Worm (Caenorhabditis elegans) whole organism, L2 larva: ENCODE data around the gene K11D9.3.
"Not testable (repeated sequence)": the region's sequence is repeated elsewhere in the genome, so short reads cannot be mapped to it uniquely, and the experiment has no call there.

ENCODE experiments used
- F13H6.1 ChIP-seq: sonication (generic microtip); optimal IDR thresholded peaks from 2 replicates; lab custom pipeline; 2016; ENCODE audit warnings: missing genetic modification characterization, missing compliant biosample characterization
- R02D3.7 ChIP-seq: fragments of 150-350 bp; optimal IDR thresholded peaks from 2 replicates; lab custom pipeline; 2014; ENCODE audit warnings: missing biosample characterization, missing genetic modification characterization
- Y55F3AM.14 ChIP-seq: fragments of 200-800 bp; sonication (Bioruptor generic); optimal IDR thresholded peaks from 2 replicates; lab custom pipeline; 2018; ENCODE audit warnings: mild to moderate bottlenecking, missing genetic modification characterization, missing compliant biosample characterization
- ZK546.5 ChIP-seq: sonication (generic microtip); optimal IDR thresholded peaks from 2 replicates; lab custom pipeline; 2017; ENCODE audit warnings: missing biosample characterization, missing genetic modification characterization
- alr-1 ChIP-seq: fragments of 150-350 bp; optimal IDR thresholded peaks from 2 replicates; lab custom pipeline; 2014; ENCODE audit warnings: missing biosample characterization, missing genetic modification characterization
- aly-2 ChIP-seq: fragments of 150-350 bp; optimal IDR thresholded peaks from 2 replicates; lab custom pipeline; 2014; ENCODE audit warnings: missing biosample characterization, missing genetic modification characterization
- blmp-1 ChIP-seq: sonication (generic microtip); optimal IDR thresholded peaks from 2 replicates; lab custom pipeline; 2017; ENCODE audit warnings: missing genetic modification characterization, mild to moderate bottlenecking, missing compliant biosample characterization, antibody characterized with exemption, moderate library complexity; ENCODE audit not compliant: insufficient read depth
- ceh-82 ChIP-seq: fragments of 150-350 bp; optimal IDR thresholded peaks from 2 replicates; lab custom pipeline; 2014; ENCODE audit warnings: missing biosample characterization, missing genetic modification characterization
- egl-27 ChIP-seq: sonication (generic microtip); optimal IDR thresholded peaks from 3 replicates; lab custom pipeline; 2017; ENCODE audit warnings: missing biosample characterization, missing genetic modification reagents, missing genetic modification characterization
- elt-1 ChIP-seq: fragments of 150-350 bp; optimal IDR thresholded peaks from 2 replicates; lab custom pipeline; 2014; ENCODE audit warnings: missing biosample characterization, missing genetic modification characterization
- elt-3 ChIP-seq: sonication (generic microtip); optimal IDR thresholded peaks from 2 replicates; lab custom pipeline; 2017; ENCODE audit warnings: missing biosample characterization, missing genetic modification characterization
- gmeb-1 ChIP-seq: fragments of 150-350 bp; optimal IDR thresholded peaks from 2 replicates; lab custom pipeline; 2014; ENCODE audit warnings: missing biosample characterization, missing genetic modification characterization
- lin-11 ChIP-seq: fragments of 150-350 bp; sonication (generic microtip); optimal IDR thresholded peaks from 2 replicates; lab custom pipeline; 2014; ENCODE audit warnings: missing biosample characterization, missing genetic modification characterization, inconsistent platforms, mixed read lengths
- lin-39 ChIP-seq: fragments of 150-350 bp; optimal IDR thresholded peaks from 2 replicates; lab custom pipeline; 2014; ENCODE audit warnings: missing biosample characterization, missing genetic modification reagents, missing genetic modification characterization
- mab-5 ChIP-seq: fragments of 150-350 bp; optimal IDR thresholded peaks from 2 replicates; lab custom pipeline; 2014; ENCODE audit warnings: missing biosample characterization, missing genetic modification characterization
- mbf-1 ChIP-seq: sonication (generic microtip); optimal IDR thresholded peaks from 2 replicates; lab custom pipeline; 2017; ENCODE audit warnings: missing biosample characterization, missing genetic modification characterization
- mdl-1 ChIP-seq, 2 experiments: fragments of 150-350 bp in 1 of 2; sonication (generic microtip) in 1 of 2; optimal IDR thresholded peaks; 2 replicates each; lab custom pipeline; 2017; ENCODE audit warnings: missing biosample characterization in 2 of 2, missing genetic modification characterization in 2 of 2
- nhr-10 ChIP-seq: sonication (generic microtip); optimal IDR thresholded peaks from 2 replicates; lab custom pipeline; 2017; ENCODE audit warnings: missing biosample characterization, missing genetic modification characterization
- nhr-11 ChIP-seq: fragments of 150-350 bp; optimal IDR thresholded peaks from 2 replicates; lab custom pipeline; 2014; ENCODE audit warnings: missing biosample characterization, missing genetic modification characterization
- nhr-12 ChIP-seq: fragments of 150-350 bp; optimal IDR thresholded peaks from 2 replicates; lab custom pipeline; 2014; ENCODE audit warnings: missing biosample characterization, missing genetic modification characterization
- nhr-129 ChIP-seq: fragments of 150-350 bp; optimal IDR thresholded peaks from 2 replicates; lab custom pipeline; 2014; ENCODE audit warnings: missing biosample characterization, missing genetic modification characterization
- nhr-23 ChIP-seq: fragments of 150-350 bp; optimal IDR thresholded peaks from 2 replicates; lab custom pipeline; 2014; ENCODE audit warnings: missing biosample characterization, missing genetic modification reagents, missing genetic modification characterization
- nhr-6 ChIP-seq: fragments of 150-350 bp; optimal IDR thresholded peaks from 2 replicates; lab custom pipeline; 2014; ENCODE audit warnings: missing biosample characterization, missing genetic modification characterization
- sem-4 ChIP-seq: fragments of 150-350 bp; optimal IDR thresholded peaks from 2 replicates; lab custom pipeline; 2014; ENCODE audit warnings: missing biosample characterization, missing genetic modification reagents, missing genetic modification characterization
- skn-1 ChIP-seq: sonication (generic microtip); optimal IDR thresholded peaks from 2 replicates; lab custom pipeline; 2017; ENCODE audit warnings: missing biosample characterization, missing genetic modification characterization
- sma-3 ChIP-seq: sonication (generic microtip); optimal IDR thresholded peaks from 2 replicates; lab custom pipeline; 2016; ENCODE audit warnings: missing genetic modification reagents, missing genetic modification characterization, missing compliant biosample characterization
- sma-9 ChIP-seq, 2 experiments: fragments of 150-350 bp in 1 of 2; sonication (generic microtip) in 1 of 2; optimal IDR thresholded peaks; 2 replicates each; lab custom pipeline; 2014 to 2016; ENCODE audit warnings: missing genetic modification characterization in 2 of 2, mild to moderate bottlenecking in 1 of 2, missing biosample characterization in 1 of 2, missing compliant biosample characterization in 1 of 2, missing genetic modification reagents in 1 of 2, moderate library complexity in 1 of 2
- snpc-4 ChIP-seq: fragments of 150-350 bp; optimal IDR thresholded peaks from 2 replicates; lab custom pipeline; 2014; ENCODE audit warnings: missing biosample characterization, missing genetic modification characterization
- unc-62 ChIP-seq: fragments of 150-350 bp; optimal IDR thresholded peaks from 2 replicates; lab custom pipeline; 2014; ENCODE audit warnings: missing biosample characterization, missing genetic modification reagents, missing genetic modification characterization
- zag-1 ChIP-seq: fragments of 150-350 bp; optimal IDR thresholded peaks from 2 replicates; lab custom pipeline; 2014; ENCODE audit warnings: missing biosample characterization, missing genetic modification characterization
- ztf-1 ChIP-seq: fragments of 200-800 bp; sonication (Bioruptor generic); conservative IDR thresholded peaks from 2 replicates; pipeline ENCODE4 v1.3.6; 2022; ENCODE audit warnings: missing genetic modification characterization, missing compliant biosample characterization
- ztf-11 ChIP-seq: sonication (generic microtip); optimal IDR thresholded peaks from 2 replicates; lab custom pipeline; 2017; ENCODE audit warnings: missing biosample characterization, missing genetic modification characterization
- ztf-4 ChIP-seq: fragments of 150-350 bp; optimal IDR thresholded peaks from 2 replicates; lab custom pipeline; 2014; ENCODE audit warnings: missing biosample characterization, missing genetic modification characterization

Gene K11D9.3

DNA sequence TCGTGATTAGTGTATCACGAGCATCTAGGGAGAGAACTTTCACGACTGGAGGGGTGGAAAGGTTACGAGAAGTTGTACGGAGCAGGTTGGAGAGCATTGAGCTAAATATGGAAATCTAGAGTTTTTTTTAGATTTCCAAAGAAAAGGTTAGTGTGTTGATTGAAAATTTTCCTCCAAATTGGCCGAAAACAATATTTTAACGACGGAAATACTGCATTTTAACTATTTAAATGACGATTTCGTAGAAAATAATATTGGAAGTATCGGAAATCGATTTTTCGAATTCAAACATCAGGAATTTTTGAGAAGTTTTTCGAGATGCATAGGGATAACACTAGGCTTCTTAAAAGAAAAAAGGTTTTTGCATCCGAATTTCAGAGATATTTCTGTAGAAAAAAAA is 43.6 kb downstream of the K11D9.3 start, which contains the start of gene K01G5.10:
Gene K01G5.10, minus strand, starts transcription at position 101 of the 400 bp plus-strand sequence.
- TF ChIP-seq sma-3 (GFP tag; lab: Kevin White, UChicago) (no peak), nhr-10 (tag; lab: Kevin White, UChicago) (no peak), lin-39 (tag; lab: Kevin White, UChicago) (no peak), ZK546.5 (tag; lab: Kevin White, UChicago) (no peak), elt-3 (no peak), blmp-1 (tag; lab: Kevin White, UChicago) (no peak), mab-5 (tag; lab: Kevin White, UChicago) (no peak), Y55F3AM.14 (GFP tag; lab: Kevin White, UChicago) (no peak), ztf-4 (tag; lab: Kevin White, UChicago) (no peak), R02D3.7 (tag; lab: Kevin White, UChicago) (no peak), snpc-4 (tag; lab: Kevin White, UChicago) (no peak), F13H6.1 (tag; lab: Kevin White, UChicago) (no peak), lin-11 (tag; lab: Kevin White, UChicago) (no peak), alr-1 (tag; lab: Kevin White, UChicago) (no peak), ceh-82 (no peak)

DNA sequence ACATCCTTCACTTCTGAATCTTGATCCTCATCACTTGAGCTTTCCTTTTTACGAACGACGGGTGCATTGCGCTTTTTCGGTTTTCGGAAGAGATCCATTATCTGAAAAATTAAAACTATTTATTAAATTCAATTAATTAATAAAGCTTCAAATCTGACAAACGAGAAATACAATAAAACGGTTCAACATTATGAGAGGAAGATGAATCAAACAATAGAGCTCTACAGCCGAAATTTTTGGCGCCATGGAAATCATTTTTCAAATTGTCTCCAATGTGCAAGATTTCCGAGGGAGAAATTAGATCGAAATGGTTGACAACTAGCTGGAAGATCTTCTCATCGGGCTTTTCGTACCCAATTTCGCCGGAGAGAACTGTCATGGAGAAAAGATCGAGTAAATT is 44.5 kb downstream of the K11D9.3 start, which contains the start of gene rnf-113:
Gene rnf-113, minus strand, starts transcription at position 101 of the 400 bp plus-strand sequence.
- TF ChIP-seq ztf-11 (no peak), ztf-4 (tag; lab: Kevin White, UChicago) (no peak), lin-11 (tag; lab: Kevin White, UChicago) (no peak), snpc-4 (tag; lab: Kevin White, UChicago) (no peak), egl-27 (no peak), nhr-12 (tag; lab: Kevin White, UChicago) (no peak), blmp-1 (tag; lab: Kevin White, UChicago) (no peak), zag-1 (tag; lab: Kevin White, UChicago) (no peak), sma-9 (GFP tag; optimal IDR thresholded peaks at IDR 0.05; lab: Kevin White, UChicago) (no peak), sma-9 (tag; optimal IDR thresholded peaks at IDR 0.05; lab: Kevin White, UChicago) (no peak), nhr-6 (tag; lab: Kevin White, UChicago) (no peak)
- TF ChIP-seq, all 48 proteins: peak for 0

DNA sequence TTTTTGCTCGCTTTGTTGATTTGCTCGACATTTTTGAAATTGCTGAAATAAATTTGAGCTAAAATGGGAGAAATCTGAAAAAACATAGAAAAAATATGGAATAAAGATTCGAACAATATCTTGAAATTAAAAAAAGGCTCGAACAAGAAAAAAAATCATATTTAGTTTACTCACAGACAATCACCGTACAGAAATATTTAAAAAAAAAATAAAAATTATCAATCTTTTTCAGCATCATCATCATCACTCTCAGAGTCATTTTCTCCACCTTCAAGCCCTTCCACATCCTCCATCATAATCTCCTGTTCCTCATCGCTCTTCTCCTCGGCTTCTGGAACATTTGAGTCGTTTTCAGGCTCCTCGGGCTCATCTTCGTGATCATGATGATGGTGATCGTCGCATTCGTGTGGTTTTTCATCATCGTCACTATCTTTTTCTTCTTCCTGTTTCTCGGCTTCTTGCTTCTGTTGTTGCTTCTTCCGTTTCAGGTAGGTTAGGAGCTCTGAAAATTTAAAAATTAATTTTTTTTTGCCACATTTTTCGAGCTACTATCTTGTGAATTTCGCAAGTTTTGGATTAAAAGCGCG is 46.4 kb downstream of the K11D9.3 start, which contains the start of gene hpl-2:
Gene hpl-2, minus strand, starts transcription at position 51 of the 587 bp plus-strand sequence.
- no peak for TF ChIP-seq mbf-1
- TF ChIP-seq sem-4 (tag; lab: Kevin White, UChicago): no peak
- no peak for TF ChIP-seq lin-39 (tag; lab: Kevin White, UChicago)
- no peak for TF ChIP-seq nhr-23 (tag; lab: Kevin White, UChicago)
- TF ChIP-seq nhr-11 (tag; lab: Kevin White, UChicago): no peak
- TF ChIP-seq nhr-6 (tag; lab: Kevin White, UChicago): no peak
- no peak for TF ChIP-seq alr-1 (tag; lab: Kevin White, UChicago)
- no peak for TF ChIP-seq aly-2
- no peak for TF ChIP-seq elt-1
- TF ChIP-seq mdl-1 (tag; optimal IDR thresholded peaks at IDR 0.05; lab: Kevin White, UChicago): no peak
- no peak for TF ChIP-seq unc-62 (GFP tag; lab: Kevin White, UChicago)
- no peak for TF ChIP-seq ztf-11
- no peak for TF ChIP-seq sma-9 (GFP tag; optimal IDR thresholded peaks at IDR 0.05; lab: Kevin White, UChicago)
- TF ChIP-seq sma-9 (tag; optimal IDR thresholded peaks at IDR 0.05; lab: Kevin White, UChicago): no peak
- no peak for TF ChIP-seq nhr-129 (tag; lab: Kevin White, UChicago)
- TF ChIP-seq F13H6.1 (tag; lab: Kevin White, UChicago): no peak
- TF ChIP-seq ceh-82: no peak
- TF ChIP-seq snpc-4 (tag; lab: Kevin White, UChicago): no peak
- TF ChIP-seq skn-1 (tag; lab: Kevin White, UChicago): no peak

DNA sequence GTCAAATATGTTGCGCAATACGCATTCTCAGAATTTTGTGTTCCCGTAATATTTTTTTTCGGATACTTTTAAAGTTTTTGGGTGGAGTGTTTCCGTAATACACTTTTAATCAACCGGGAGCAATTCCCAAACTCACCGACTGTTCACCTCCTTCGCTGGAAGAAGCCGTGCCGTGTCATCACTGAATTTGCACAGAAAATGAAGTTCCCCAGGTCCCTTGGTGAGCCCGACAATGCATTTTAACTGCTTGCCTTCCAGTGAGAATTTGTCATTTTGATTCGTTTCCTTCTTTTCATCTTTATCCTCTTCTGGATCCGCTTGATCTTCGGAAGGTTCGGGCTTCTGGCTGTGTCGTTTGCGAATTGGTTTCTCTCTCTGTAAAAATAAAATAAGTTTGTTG is 47.6 kb downstream of the K11D9.3 start:
- TF ChIP-seq lin-11 (tag; lab: Kevin White, UChicago): no peak
- peak; percentile 66 for TF ChIP-seq gmeb-1

DNA sequence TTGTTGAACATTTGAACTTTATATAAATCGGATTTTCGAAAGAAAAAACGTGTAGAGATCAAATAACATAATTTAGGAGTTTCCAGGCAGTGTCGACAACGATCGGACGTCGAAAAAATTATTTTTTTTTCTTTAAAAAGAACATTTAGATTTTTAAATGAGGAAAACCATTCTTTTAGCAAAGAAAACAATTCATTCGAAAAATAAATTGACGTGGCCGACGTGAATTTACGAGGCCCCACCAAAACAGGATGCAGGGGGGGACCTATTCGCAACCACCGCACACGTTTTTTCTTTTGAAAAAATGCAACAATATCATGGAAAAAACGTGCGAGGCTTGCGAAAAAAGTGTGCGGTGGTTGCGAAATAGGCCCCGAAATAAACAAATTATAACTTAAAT is 52.0 kb downstream of the K11D9.3 start, which contains the start of gene enu-3.6:
Gene enu-3.6, plus strand, starts transcription at position 392 of the 400 bp plus-strand sequence.
- TF ChIP-seq ztf-1 (GFP tag; lab: Robert Waterston, UW); sem-4 (tag; lab: Kevin White, UChicago); gmeb-1: not testable (repeated sequence)
